Comparison of ENCODE assay signal across 5 worm cellular contexts in the genomic region with DNA sequence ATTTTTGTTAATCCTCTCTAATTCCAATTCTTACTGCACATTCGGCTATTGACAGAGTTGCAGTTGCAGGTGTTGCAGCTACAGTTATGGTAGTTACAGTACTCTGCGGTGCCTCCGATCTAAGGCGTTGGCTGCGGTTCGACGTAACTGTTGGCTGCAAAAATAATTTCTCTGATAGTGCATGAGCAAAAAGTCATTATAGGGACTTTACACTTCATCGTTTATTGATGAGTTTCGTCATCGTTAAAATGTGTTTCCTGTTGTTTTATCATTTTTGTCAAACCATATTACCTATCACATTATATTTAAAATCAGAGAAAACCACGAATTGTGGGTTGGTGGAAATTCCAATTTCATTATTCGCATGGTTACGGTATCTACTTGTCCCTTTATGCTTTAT.
TF ChIP-seq lines count a peak whose summit lies in the region.

No protein-coding gene starts in this region.

TF ChIP-seq in whole organism, L1 larva, 84 proteins besides CTCF, POLR2A, EP300 and RAD21:
- TF ChIP-seq nhr-28 (tag; optimal IDR thresholded peaks at IDR 0.05; lab: Kevin White, UChicago) (no peak), pax-3 (tag; optimal IDR thresholded peaks at IDR 0.05; lab: Kevin White, UChicago) (peak; percentile 38), elt-2 (tag; optimal IDR thresholded peaks at IDR 0.05; lab: Kevin White, UChicago) (peak; percentile 52), dpl-1 (GFP tag; optimal IDR thresholded peaks at IDR 0.05; lab: Kevin White, UChicago) (no peak)

TF ChIP-seq in whole organism, L2 larva, 48 proteins besides CTCF, POLR2A, EP300 and RAD21:
- TF ChIP-seq lin-13 (GFP tag; optimal IDR thresholded peaks at IDR 0.05; lab: Kevin White, UChicago) (no peak), fos-1 (tag; optimal IDR thresholded peaks at IDR 0.05; lab: Kevin White, UChicago) (peak; percentile 80)

TF ChIP-seq in whole organism, L3 larva, 47 proteins besides CTCF, POLR2A, EP300 and RAD21:
- TF ChIP-seq ztf-11 (tag; optimal IDR thresholded peaks at IDR 0.05; lab: Kevin White, UChicago), result no peak
- peak; percentile 73 for TF ChIP-seq elt-2 (tag; optimal IDR thresholded peaks at IDR 0.05; lab: Kevin White, UChicago)
- peak; percentile 22 for TF ChIP-seq pqm-1 (tag; optimal IDR thresholded peaks at IDR 0.05; lab: Kevin White, UChicago)

TF ChIP-seq in whole organism, L4 larva, 104 proteins besides CTCF, POLR2A, EP300 and RAD21:
- TF ChIP-seq ama-1 (optimal IDR thresholded peaks at IDR 0.05; lab: Kevin White, UChicago) (no peak), pqm-1 (tag; optimal IDR thresholded peaks at IDR 0.05; lab: Kevin White, UChicago) (peak; percentile 48), gei-8 (GFP tag; optimal IDR thresholded peaks at IDR 0.05; lab: Kevin White, UChicago) (no peak), php-3 (GFP tag; IDR thresholded peaks at IDR 0.05; lab: Robert Waterston, UW) (peak; percentile 77), nhr-28 (tag; optimal IDR thresholded peaks at IDR 0.05; lab: Kevin White, UChicago) (peak; percentile 50), pha-4 (GFP tag; IDR thresholded peaks at IDR 0.05; lab: Robert Waterston, UW) (no peak), pha-4 (tag; optimal IDR thresholded peaks at IDR 0.05; lab: Kevin White, UChicago) (no peak), lsy-2 (tag; optimal IDR thresholded peaks at IDR 0.05; lab: Kevin White, UChicago) (peak in 1 of 2 experiments; percentile 20), hlh-11 (tag; optimal IDR thresholded peaks at IDR 0.05; lab: Kevin White, UChicago) (peak; percentile 16), daf-16 (GFP tag; optimal IDR thresholded peaks at IDR 0.05; lab: Kevin White, UChicago) (no peak), daf-16 (tag; optimal IDR thresholded peaks at IDR 0.05; lab: Kevin White, UChicago) (peak; percentile 54), mdt-29 (GFP tag; IDR thresholded peaks at IDR 0.05; lab: Robert Waterston, UW) (no peak), dmd-6 (GFP tag; IDR thresholded peaks at IDR 0.05; lab: Robert Waterston, UW) (peak; percentile 64)

TF ChIP-seq in whole organism, young adult, 124 proteins besides CTCF, POLR2A, EP300 and RAD21:
- TF ChIP-seq nhr-80 (tag; optimal IDR thresholded peaks at IDR 0.05; lab: Kevin White, UChicago), result peak; percentile 56
- TF ChIP-seq ztf-18 (tag; optimal IDR thresholded peaks at IDR 0.05; lab: Kevin White, UChicago), result no peak
- no peak for TF ChIP-seq F52B5.7 (tag; optimal IDR thresholded peaks at IDR 0.05; lab: Kevin White, UChicago)
- TF ChIP-seq cebp-1 (GFP tag; IDR thresholded peaks at IDR 0.05; lab: Robert Waterston, UW), result no peak
- peak; percentile 18 for TF ChIP-seq cebp-1 (tag; optimal IDR thresholded peaks at IDR 0.05; lab: Kevin White, UChicago)
- no peak for TF ChIP-seq nhr-120 (GFP tag; IDR thresholded peaks at IDR 0.05; lab: Robert Waterston, UW)
- TF ChIP-seq nfyb-1 (GFP tag; IDR thresholded peaks at IDR 0.05; lab: Robert Waterston, UW), result 0 out of 2 replicates have a peak, but pooled peaks have one; percentile 37
